Fruit fly (Drosophila melanogaster): ENCODE measurements around the gene CG4318.

The CG4318 gene

DNA sequence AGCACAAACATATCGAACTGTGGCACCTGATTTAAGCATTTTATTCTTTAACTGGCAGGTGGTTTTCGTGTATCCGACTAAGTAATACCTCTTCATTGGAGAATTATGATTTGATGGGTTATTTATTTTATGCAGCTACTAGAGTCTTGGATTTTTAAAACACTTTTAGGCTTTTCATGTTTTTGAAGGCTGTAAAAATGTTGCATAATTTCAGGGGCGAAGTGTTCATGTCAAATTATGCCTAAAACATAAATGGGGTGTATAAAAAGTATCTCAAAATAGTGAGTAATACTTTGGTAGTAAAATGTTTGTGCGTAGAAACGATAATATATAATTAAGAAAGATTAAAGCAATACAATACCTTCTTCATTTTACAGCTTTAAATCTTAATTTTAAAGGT, 19.9 kb downstream of the CG4318 start:
- TF ChIP-seq CG17806 (tag; optimal IDR thresholded peaks at IDR 0.05): no peak
- no peak for TF ChIP-seq fd96Ca (GFP tag; IDR thresholded peaks at IDR 0.05)
- TF ChIP-seq CG32121 (GFP tag; IDR thresholded peaks at IDR 0.05): no peak
- no peak for TF ChIP-seq Snoo (tag; optimal IDR thresholded peaks at IDR 0.05)
- TF ChIP-seq CG4496 (GFP tag; IDR thresholded peaks at IDR 0.05): no peak
- no peak for TF ChIP-seq CG8159 (tag; optimal IDR thresholded peaks at IDR 0.05)
- TF ChIP-seq Pif1B (GFP tag; optimal IDR thresholded peaks at IDR 0.05): no peak
- TF ChIP-seq D1 (tag; optimal IDR thresholded peaks at IDR 0.05): no peak
- TF ChIP-seq CG15710 (tag; optimal IDR thresholded peaks at IDR 0.05): no peak
- TF ChIP-seq CG34367 (tag; optimal IDR thresholded peaks at IDR 0.05): no peak
- TF ChIP-seq CG10348 (GFP tag; IDR thresholded peaks at IDR 0.05): no peak
- TF ChIP-seq CG14655 (GFP tag; optimal IDR thresholded peaks at IDR 0.05): no peak
- no peak for TF ChIP-seq CG13204 (GFP tag; optimal IDR thresholded peaks at IDR 0.05)
- TF ChIP-seq Pif1A (GFP tag; optimal IDR thresholded peaks at IDR 0.05): no peak

DNA sequence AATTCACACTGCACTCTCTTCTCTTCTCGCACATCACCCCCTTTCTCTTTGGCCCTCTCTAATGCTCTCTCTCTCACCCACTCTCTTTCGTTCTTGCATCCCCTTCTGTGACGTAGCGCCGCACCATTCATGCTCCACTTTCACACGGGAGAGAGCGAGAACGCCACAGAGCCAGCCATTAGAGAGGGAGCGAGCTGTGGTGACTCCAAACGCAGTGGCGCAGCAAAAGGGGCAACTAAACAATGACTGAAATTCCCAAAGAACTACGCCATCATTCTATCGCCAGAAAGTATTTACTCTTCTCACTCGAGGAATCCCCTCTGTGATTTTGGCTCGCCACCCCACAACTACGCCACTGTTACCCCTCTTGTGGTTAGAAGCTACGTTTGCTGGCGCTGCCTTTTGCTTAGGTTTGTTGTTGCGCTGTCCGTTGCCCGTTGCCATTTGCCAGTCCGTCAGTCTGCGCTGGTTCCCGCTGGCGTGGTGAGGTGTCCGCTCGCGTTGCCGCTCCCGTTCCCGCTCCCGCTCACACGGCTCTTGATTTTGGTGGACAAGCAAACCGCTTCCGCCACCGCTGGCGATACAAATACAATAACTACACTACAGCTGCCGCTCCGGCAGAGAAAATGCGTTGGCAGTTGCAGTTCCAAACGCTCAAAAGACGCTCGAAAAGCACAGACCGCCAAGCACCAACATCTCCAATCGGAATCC, 23.5 kb downstream of the CG4318 start:
- TF ChIP-seq CG12605 (GFP tag; IDR thresholded peaks at IDR 0.05): peak; percentile 98
- peak; percentile 95 for TF ChIP-seq Pif1B (GFP tag; optimal IDR thresholded peaks at IDR 0.05)
- peak; percentile 87 for TF ChIP-seq CG8159 (tag; optimal IDR thresholded peaks at IDR 0.05)
- TF ChIP-seq D1 (tag; optimal IDR thresholded peaks at IDR 0.05): peak; percentile 72
- TF ChIP-seq gl (tag; optimal IDR thresholded peaks at IDR 0.05): peak; percentile 87
- TF ChIP-seq Snoo (tag; optimal IDR thresholded peaks at IDR 0.05): peak; percentile 98
- peak; percentile 100 for TF ChIP-seq fd96Ca (GFP tag; IDR thresholded peaks at IDR 0.05)
- TF ChIP-seq CG34367 (tag; optimal IDR thresholded peaks at IDR 0.05): peak; percentile 92
- peak; percentile 98 for TF ChIP-seq CG14655 (GFP tag; optimal IDR thresholded peaks at IDR 0.05)
- peak; percentile 98 for TF ChIP-seq rn (GFP tag; IDR thresholded peaks at IDR 0.05)
- TF ChIP-seq CG13204 (GFP tag; optimal IDR thresholded peaks at IDR 0.05): peak; percentile 91
- TF ChIP-seq Pif1A (GFP tag; optimal IDR thresholded peaks at IDR 0.05): peak; percentile 96
- TF ChIP-seq CG15710 (tag; optimal IDR thresholded peaks at IDR 0.05): peak; percentile 91
- no peak for TF ChIP-seq EcR (GFP tag; optimal IDR thresholded peaks at IDR 0.05)
- TF ChIP-seq CG10348 (GFP tag; IDR thresholded peaks at IDR 0.05): peak; percentile 98
- TF ChIP-seq CG8301 (tag; optimal IDR thresholded peaks at IDR 0.05): peak; percentile 98
- TF ChIP-seq CG32121 (GFP tag; IDR thresholded peaks at IDR 0.05): peak; percentile 99
- TF ChIP-seq CG9948 (tag; optimal IDR thresholded peaks at IDR 0.05): peak; percentile 92
- peak; percentile 100 for TF ChIP-seq Ets98B (GFP tag; IDR thresholded peaks at IDR 0.05)
- peak; percentile 89 for TF ChIP-seq CG17806 (tag; optimal IDR thresholded peaks at IDR 0.05)
- TF ChIP-seq CG4496 (GFP tag; IDR thresholded peaks at IDR 0.05): peak; percentile 100

DNA sequence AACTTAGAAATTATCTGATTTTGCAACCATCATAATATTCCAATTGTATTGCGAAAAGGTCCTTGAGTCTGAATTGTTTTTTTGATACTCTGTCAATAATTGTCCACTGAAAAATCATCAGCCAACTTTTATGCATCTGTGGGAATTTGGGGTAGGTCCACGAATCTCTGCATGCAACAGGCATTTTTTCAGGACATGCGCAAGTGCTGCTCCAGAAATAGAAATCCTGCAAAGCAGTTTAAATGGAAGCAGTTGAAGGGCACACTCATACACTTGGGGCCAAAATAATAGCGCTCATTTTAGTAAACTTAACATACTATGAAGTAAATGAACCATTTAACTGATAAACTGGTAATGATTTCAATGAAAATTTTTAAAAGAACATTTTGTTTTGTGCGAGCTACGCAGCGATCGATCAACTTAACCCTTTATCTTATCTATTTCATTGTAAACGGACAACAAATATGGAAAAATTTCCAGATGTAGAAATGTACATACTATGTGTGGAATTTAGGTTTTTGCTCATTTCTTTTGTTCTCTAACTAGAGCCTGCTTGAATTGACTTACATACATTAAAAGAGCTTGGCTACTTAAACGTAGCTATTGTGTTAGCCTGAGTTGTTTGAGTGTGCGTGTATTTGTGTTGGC, 24.4 kb downstream of the CG4318 start:
- no peak for TF ChIP-seq EcR (GFP tag; optimal IDR thresholded peaks at IDR 0.05)
- no peak for TF ChIP-seq CG10348 (GFP tag; IDR thresholded peaks at IDR 0.05)
- peak; percentile 71 for TF ChIP-seq Pif1A (GFP tag; optimal IDR thresholded peaks at IDR 0.05)
- peak; percentile 51 for TF ChIP-seq Snoo (tag; optimal IDR thresholded peaks at IDR 0.05)
- TF ChIP-seq gl (tag; optimal IDR thresholded peaks at IDR 0.05): no peak
- TF ChIP-seq fd96Ca (GFP tag; IDR thresholded peaks at IDR 0.05): no peak
- TF ChIP-seq Ets98B (GFP tag; IDR thresholded peaks at IDR 0.05): no peak
- TF ChIP-seq CG8159 (tag; optimal IDR thresholded peaks at IDR 0.05): peak; percentile 74
- no peak for TF ChIP-seq CG32121 (GFP tag; IDR thresholded peaks at IDR 0.05)
- TF ChIP-seq D1 (tag; optimal IDR thresholded peaks at IDR 0.05): peak; percentile 18
- peak; percentile 47 for TF ChIP-seq CG34367 (tag; optimal IDR thresholded peaks at IDR 0.05)
- TF ChIP-seq CG8301 (tag; optimal IDR thresholded peaks at IDR 0.05): peak; percentile 75
- TF ChIP-seq CG4496 (GFP tag; IDR thresholded peaks at IDR 0.05): peak; percentile 50; the same call in 1 of the 3 replicates
- TF ChIP-seq CG12605 (GFP tag; IDR thresholded peaks at IDR 0.05): peak; percentile 15; the same call in 1 of the 2 replicates
- TF ChIP-seq CG9948 (tag; optimal IDR thresholded peaks at IDR 0.05): peak; percentile 66
- TF ChIP-seq CG14655 (GFP tag; optimal IDR thresholded peaks at IDR 0.05): peak; percentile 84
- TF ChIP-seq rn (GFP tag; IDR thresholded peaks at IDR 0.05): no peak
- TF ChIP-seq CG15710 (tag; optimal IDR thresholded peaks at IDR 0.05): peak; percentile 70
- TF ChIP-seq CG13204 (GFP tag; optimal IDR thresholded peaks at IDR 0.05): no peak
- peak; percentile 60 for TF ChIP-seq CG17806 (tag; optimal IDR thresholded peaks at IDR 0.05)
- TF ChIP-seq Pif1B (GFP tag; optimal IDR thresholded peaks at IDR 0.05): peak; percentile 45

DNA sequence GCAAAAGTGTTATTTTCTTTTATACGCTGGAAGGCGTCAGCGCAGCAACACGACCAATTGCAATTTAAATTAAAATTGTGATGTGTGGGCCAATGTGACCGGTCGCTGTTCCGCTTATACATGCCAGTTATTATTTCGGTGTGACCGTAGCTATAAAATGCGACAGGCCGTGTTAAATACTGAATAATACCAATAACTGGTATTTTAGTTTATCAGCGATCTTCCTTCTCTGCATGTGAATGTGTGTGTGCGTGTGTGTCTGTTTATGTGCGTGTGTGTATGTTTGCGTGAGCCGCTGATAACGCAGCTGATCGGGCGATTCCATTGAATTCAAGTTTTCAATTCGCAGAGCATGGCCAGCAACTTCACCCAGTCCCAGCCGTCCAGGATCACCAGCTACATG, 26.0 kb downstream of the CG4318 start, which contains the start of the genes CG32638, CG15717 and MFS10:
Gene CG32638 (minus strand): TSS at position 45 of the 403 bp plus-strand sequence.
Gene CG15717 (plus strand): TSS at position 203 of the 403 bp plus-strand sequence.
Gene MFS10 (plus strand): TSS at position 269 of the 403 bp plus-strand sequence.
- TF ChIP-seq CG8301 (tag; optimal IDR thresholded peaks at IDR 0.05) (no peak), fd96Ca (GFP tag; IDR thresholded peaks at IDR 0.05) (peak; percentile 7; the same call in 1 of the 3 replicates)

DNA sequence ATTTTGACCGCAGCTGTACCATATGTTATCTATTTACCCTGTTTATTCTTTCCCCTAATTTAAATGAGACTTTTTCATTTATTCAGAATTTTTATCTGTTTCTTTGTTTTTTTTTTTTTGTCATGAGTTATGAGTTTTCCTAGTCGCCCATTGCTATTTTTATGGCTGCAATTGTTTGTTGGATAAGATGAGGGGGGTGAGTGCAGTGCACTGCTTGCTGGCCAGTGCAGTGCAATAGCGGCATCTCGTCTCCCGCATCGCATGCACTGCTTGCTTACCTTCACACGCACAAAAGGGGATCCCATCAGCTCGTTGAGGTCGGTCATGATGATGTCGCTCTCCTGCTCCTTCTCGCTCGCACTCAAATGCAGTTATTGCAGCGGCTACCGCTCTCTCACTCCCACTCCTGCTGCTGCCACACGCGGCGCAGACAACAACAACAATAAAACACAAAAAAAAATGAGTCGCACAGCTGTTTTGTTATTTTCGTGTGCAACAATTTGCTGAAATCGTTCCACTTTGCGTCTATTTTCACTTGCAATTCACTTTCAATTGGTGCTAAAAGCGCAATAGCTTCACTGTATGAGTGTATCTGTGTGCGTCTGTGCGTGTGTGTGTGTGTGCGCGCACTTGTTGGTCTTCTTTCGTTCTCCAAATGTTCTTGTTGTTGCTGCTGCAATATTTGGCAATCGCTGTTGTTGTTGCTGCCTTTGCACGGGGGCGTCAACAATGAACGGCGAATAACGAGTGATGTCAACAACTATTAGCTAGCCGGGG, 26.6 kb downstream of the CG4318 start:
- TF ChIP-seq Pif1B (GFP tag; optimal IDR thresholded peaks at IDR 0.05): no peak
- TF ChIP-seq CG17806 (tag; optimal IDR thresholded peaks at IDR 0.05): peak; percentile 49
- peak; percentile 71 for TF ChIP-seq CG12605 (GFP tag; IDR thresholded peaks at IDR 0.05)
- TF ChIP-seq CG8301 (tag; optimal IDR thresholded peaks at IDR 0.05): peak; percentile 46
- TF ChIP-seq EcR (GFP tag; optimal IDR thresholded peaks at IDR 0.05): peak; percentile 45
- no peak for TF ChIP-seq Snoo (tag; optimal IDR thresholded peaks at IDR 0.05)
- TF ChIP-seq CG10348 (GFP tag; IDR thresholded peaks at IDR 0.05): no peak
- TF ChIP-seq D1 (tag; optimal IDR thresholded peaks at IDR 0.05): peak; percentile 59
- TF ChIP-seq CG14655 (GFP tag; optimal IDR thresholded peaks at IDR 0.05): peak; percentile 53
- peak; percentile 71 for TF ChIP-seq CG13204 (GFP tag; optimal IDR thresholded peaks at IDR 0.05)
- peak; percentile 86 for TF ChIP-seq CG4496 (GFP tag; IDR thresholded peaks at IDR 0.05)
- TF ChIP-seq Ets98B (GFP tag; IDR thresholded peaks at IDR 0.05): peak; percentile 75
- peak; percentile 36; the same call in 1 of the 3 replicates for TF ChIP-seq fd96Ca (GFP tag; IDR thresholded peaks at IDR 0.05)
- peak; percentile 7 for TF ChIP-seq CG34367 (tag; optimal IDR thresholded peaks at IDR 0.05)
- TF ChIP-seq CG15710 (tag; optimal IDR thresholded peaks at IDR 0.05): peak; percentile 44
- no peak for TF ChIP-seq gl (tag; optimal IDR thresholded peaks at IDR 0.05)
- TF ChIP-seq rn (GFP tag; IDR thresholded peaks at IDR 0.05): no peak
- peak; percentile 42 for TF ChIP-seq CG9948 (tag; optimal IDR thresholded peaks at IDR 0.05)
- TF ChIP-seq CG8159 (tag; optimal IDR thresholded peaks at IDR 0.05): peak; percentile 51
- peak; percentile 39 for TF ChIP-seq Pif1A (GFP tag; optimal IDR thresholded peaks at IDR 0.05)
- peak; percentile 68 for TF ChIP-seq CG32121 (GFP tag; IDR thresholded peaks at IDR 0.05)

Data from whole organism, pupa.